Fruit fly (Drosophila melanogaster) whole organism, embryonic: ENCODE measurements around the gene Kaz1-ORFB.

Source experiments
- Ada2b ChIP-seq: fragments of 200-800 bp; sonication (Bioruptor generic); IDR thresholded peaks from 2 replicates; pipeline ENCODE4 v1.3.6; 2022; ENCODE audit warnings: missing biosample characterization, missing genetic modification characterization
- Atf-2 ChIP-seq: fragments of 200-800 bp; sonication (Bioruptor generic); optimal IDR thresholded peaks from 2 replicates; lab custom pipeline; 2016; ENCODE audit warnings: missing biosample characterization, missing genetic modification characterization
- Awh ChIP-seq: fragments of 200-800 bp; sonication (Bioruptor generic); IDR thresholded peaks from 2 replicates; pipeline ENCODE4, ENCODE4 v1.3.6; 2022; ENCODE audit warnings: missing biosample characterization, missing genetic modification characterization
- CG10147 ChIP-seq: fragments of 200-800 bp; sonication (Bioruptor generic); optimal IDR thresholded peaks from 2 replicates; lab custom pipeline; 2019; ENCODE audit warnings: missing biosample characterization, mild to moderate bottlenecking, missing genetic modification characterization, moderate library complexity
- CG11504 ChIP-seq: fragments of 200-800 bp; sonication (Bioruptor generic); optimal IDR thresholded peaks from 3 replicates; lab custom pipeline; 2019; ENCODE audit warnings: missing biosample characterization, mild to moderate bottlenecking, missing genetic modification characterization, moderate library complexity
- CG11695 ChIP-seq: fragments of 200-800 bp; sonication (Bioruptor generic); IDR thresholded peaks from 3 replicates; pipeline ENCODE4 v1.3.6; 2022; ENCODE audit warnings: missing biosample characterization, missing genetic modification characterization
- CG12155 ChIP-seq: fragments of 200-800 bp; sonication (Bioruptor generic); optimal IDR thresholded peaks from 3 replicates; lab custom pipeline; 2016; ENCODE audit warnings: missing biosample characterization, missing genetic modification characterization
- CG12236 ChIP-seq: fragments of 200-800 bp; sonication (Bioruptor generic); optimal IDR thresholded peaks from 2 replicates; lab custom pipeline; 2016; ENCODE audit warnings: missing biosample characterization, missing genetic modification characterization
- CG14860 ChIP-seq: fragments of 200-800 bp; sonication (Bioruptor generic); IDR thresholded peaks from 3 replicates; pipeline ENCODE4 v1.3.6; 2022; ENCODE audit warnings: missing biosample characterization, missing genetic modification characterization; ENCODE audit not compliant: partially characterized antibody
- CG1529 ChIP-seq: fragments of 200-800 bp; sonication (Bioruptor generic); optimal IDR thresholded peaks from 3 replicates; lab custom pipeline; 2018; ENCODE audit warnings: missing biosample characterization, missing genetic modification characterization
- CG15601 ChIP-seq: fragments of 200-800 bp; sonication (Bioruptor generic); optimal IDR thresholded peaks from 3 replicates; lab custom pipeline; 2019; ENCODE audit warnings: missing biosample characterization, mild to moderate bottlenecking, missing genetic modification characterization, moderate library complexity
- CG16779 ChIP-seq: fragments of 200-800 bp; sonication (Bioruptor generic); IDR thresholded peaks from 2 replicates; pipeline ENCODE4 v1.3.6; 2022; ENCODE audit warnings: missing biosample characterization, missing genetic modification characterization
- CG16863 ChIP-seq: fragments of 200-800 bp; sonication (Bioruptor generic); optimal IDR thresholded peaks from 3 replicates; lab custom pipeline; 2016; ENCODE audit warnings: missing biosample characterization, missing genetic modification characterization
- CG17612 ChIP-seq: fragments of 200-800 bp; sonication (Bioruptor generic); IDR thresholded peaks from 2 replicates; pipeline ENCODE4 v1.3.6; 2022; ENCODE audit warnings: missing biosample characterization, missing genetic modification characterization
- CG17802 ChIP-seq: fragments of 200-800 bp; sonication (Bioruptor generic); optimal IDR thresholded peaks from 2 replicates; lab custom pipeline; 2018; ENCODE audit warnings: missing biosample characterization, mild to moderate bottlenecking, missing genetic modification characterization, moderate library complexity
- CG17912 ChIP-seq: fragments of 200-800 bp; sonication (Bioruptor generic); optimal IDR thresholded peaks from 2 replicates; lab custom pipeline; 2018; ENCODE audit warnings: missing biosample characterization, mild to moderate bottlenecking, missing genetic modification characterization
- CG1832 ChIP-seq: fragments of 200-800 bp; sonication (Bioruptor generic); optimal IDR thresholded peaks from 2 replicates; lab custom pipeline; 2017; ENCODE audit warnings: missing biosample characterization, mild to moderate bottlenecking, missing genetic modification characterization, inconsistent platforms
- CG18619 ChIP-seq: fragments of 200-800 bp; sonication (Bioruptor generic); optimal IDR thresholded peaks from 3 replicates; lab custom pipeline; 2017; ENCODE audit warnings: missing biosample characterization, mild to moderate bottlenecking, missing genetic modification characterization
- CG2875 ChIP-seq: fragments of 200-800 bp; sonication (Bioruptor generic); optimal IDR thresholded peaks from 2 replicates; lab custom pipeline; 2017; ENCODE audit warnings: missing biosample characterization, mild to moderate bottlenecking, missing genetic modification characterization, missing genetic modification reagents
- CG30431 ChIP-seq: fragments of 200-800 bp; sonication (Bioruptor generic); optimal IDR thresholded peaks from 2 replicates; lab custom pipeline; 2017; ENCODE audit warnings: missing biosample characterization, missing genetic modification characterization
- CG31388 ChIP-seq: fragments of 200-800 bp; sonication (Bioruptor generic); optimal IDR thresholded peaks from 2 replicates; lab custom pipeline; 2016; ENCODE audit warnings: missing biosample characterization, missing genetic modification characterization
- CG4282 ChIP-seq: fragments of 200-800 bp; sonication (Bioruptor generic); optimal IDR thresholded peaks from 2 replicates; lab custom pipeline; 2016; ENCODE audit warnings: missing biosample characterization, missing genetic modification characterization
- CG4404 ChIP-seq: fragments of 200-800 bp; sonication (Bioruptor generic); IDR thresholded peaks from 2 replicates; pipeline ENCODE4 v1.3.6; 2022; ENCODE audit warnings: missing biosample characterization, missing genetic modification characterization
- Dbx ChIP-seq: fragments of 200-800 bp; sonication (Bioruptor generic); IDR thresholded peaks from 3 replicates; pipeline ENCODE4 v1.3.6; 2022; ENCODE audit warnings: missing biosample characterization, missing genetic modification characterization
- Ets65A ChIP-seq: fragments of 200-800 bp; sonication (Bioruptor generic); peaks from one replicate; lab custom pipeline; 2016; ENCODE audit warnings: missing biosample characterization, missing genetic modification characterization
- Ets97D ChIP-seq: fragments of 200-800 bp; sonication (Bioruptor generic); optimal IDR thresholded peaks from 3 replicates; lab custom pipeline; 2016; ENCODE audit warnings: missing biosample characterization, missing genetic modification characterization
- Fer1 ChIP-seq: fragments of 200-800 bp; sonication (Bioruptor generic); optimal IDR thresholded peaks from 2 replicates; lab custom pipeline; 2017; ENCODE audit warnings: missing biosample characterization, mild to moderate bottlenecking, missing genetic modification characterization
- Fer2 ChIP-seq: fragments of 200-800 bp; sonication (Bioruptor generic); optimal IDR thresholded peaks from 2 replicates; lab custom pipeline; 2018; ENCODE audit warnings: missing biosample characterization, mild to moderate bottlenecking, missing genetic modification characterization, moderate library complexity
- GATAe ChIP-seq: fragments of 200-800 bp; sonication (Bioruptor generic); conservative IDR thresholded peaks from 2 replicates; pipeline ENCODE4 v1.3.6; 2022; ENCODE audit warnings: missing biosample characterization, missing genetic modification characterization
- Kr ChIP-seq: fragments of 200-800 bp; sonication (Bioruptor generic); optimal IDR thresholded peaks from 2 replicates; lab custom pipeline; 2017; ENCODE audit warnings: missing biosample characterization, mild to moderate bottlenecking, missing genetic modification characterization
- Lhr ChIP-seq: fragments of 200-800 bp; sonication (Bioruptor generic); optimal IDR thresholded peaks from 3 replicates; lab custom pipeline; 2017; ENCODE audit warnings: mild to moderate bottlenecking, missing biosample characterization, missing genetic modification reagents, missing genetic modification characterization
- MBD-R2 ChIP-seq: fragments of 200-800 bp; sonication (Bioruptor generic); IDR thresholded peaks from 2 replicates; pipeline ENCODE4 v1.3.6; 2022; ENCODE audit warnings: missing biosample characterization, missing genetic modification characterization
- Sry-β ChIP-seq: fragments of 200-800 bp; sonication (Bioruptor generic); optimal IDR thresholded peaks from 2 replicates; lab custom pipeline; 2018; ENCODE audit warnings: missing biosample characterization, mild to moderate bottlenecking, missing genetic modification characterization, moderate library complexity
- Stat92E ChIP-seq, 3 experiments: fragments of >200 bp in 2 of 3; fragments of 200-800 bp in 1 of 3; sonication (Bioruptor generic) in 1 of 3; optimal IDR thresholded peaks; 2 replicates each; lab custom pipeline; 2017 to 2019; ENCODE audit warnings: missing biosample characterization in 3 of 3, missing genetic modification characterization in 3 of 3, mild to moderate bottlenecking in 1 of 3, moderate library complexity in 1 of 3
- Tbp ChIP-seq: fragments of >200 bp; optimal IDR thresholded peaks from 2 replicates; lab custom pipeline; 2018; ENCODE audit warnings: missing biosample characterization, missing genetic modification characterization
- Usf ChIP-seq: fragments of 200-800 bp; sonication (Bioruptor generic); optimal IDR thresholded peaks from 2 replicates; lab custom pipeline; 2017; ENCODE audit warnings: missing genotype, missing biosample characterization, missing genetic modification characterization
- al ChIP-seq: fragments of 200-800 bp; sonication (Bioruptor generic); IDR thresholded peaks from 2 replicates; pipeline ENCODE4 v1.3.6; 2022; ENCODE audit warnings: missing biosample characterization, missing genetic modification characterization
- chm ChIP-seq: fragments of 200-800 bp; sonication (Bioruptor generic); IDR thresholded peaks from 2 replicates; pipeline ENCODE4 v1.3.6; 2022; ENCODE audit warnings: missing biosample characterization, missing genetic modification characterization
- cwo ChIP-seq: fragments of 200-800 bp; sonication (Bioruptor generic); optimal IDR thresholded peaks from 3 replicates; lab custom pipeline; 2017; ENCODE audit warnings: missing biosample characterization, missing genetic modification characterization, mild to moderate bottlenecking, moderate library complexity, missing genetic modification reagents
- danr ChIP-seq: fragments of 200-800 bp; sonication (Bioruptor generic); IDR thresholded peaks from 2 replicates; pipeline ENCODE4 v1.3.6; 2022; ENCODE audit warnings: missing biosample characterization, missing genetic modification characterization
- dmrt99B ChIP-seq: fragments of 200-800 bp; sonication (Bioruptor generic); optimal IDR thresholded peaks from 2 replicates; lab custom pipeline; 2018; ENCODE audit warnings: missing biosample characterization, mild to moderate bottlenecking, missing genetic modification characterization, moderate library complexity
- ind ChIP-seq: fragments of 200-800 bp; sonication (Bioruptor generic); optimal IDR thresholded peaks from 3 replicates; lab custom pipeline; 2016; ENCODE audit warnings: missing biosample characterization, missing genetic modification characterization
- peb ChIP-seq: fragments of 200-800 bp; sonication (Bioruptor generic); IDR thresholded peaks from 2 replicates; pipeline ENCODE4 v1.3.6; 2022; ENCODE audit warnings: missing biosample characterization, missing genetic modification characterization
- pum ChIP-seq: fragments of 200-800 bp; sonication (Bioruptor generic); optimal IDR thresholded peaks from 2 replicates; lab custom pipeline; 2016; ENCODE audit warnings: missing biosample characterization, missing genetic modification characterization
- shn ChIP-seq: fragments of 200-800 bp; sonication (Bioruptor generic); optimal IDR thresholded peaks from 3 replicates; lab custom pipeline; 2016; ENCODE audit warnings: missing biosample characterization, missing genetic modification characterization
- sna ChIP-seq: fragments of 200-800 bp; sonication (Bioruptor generic); IDR thresholded peaks from 2 replicates; pipeline ENCODE4 v1.3.6; 2022; ENCODE audit warnings: missing biosample characterization, missing genetic modification characterization; ENCODE audit not compliant: partially characterized antibody
- ttk ChIP-seq: fragments of 200-800 bp; sonication (Bioruptor generic); IDR thresholded peaks from 2 replicates; pipeline ENCODE4 v2.1.2; 2022; ENCODE audit warnings: missing biosample characterization, missing genetic modification characterization
- wor ChIP-seq: fragments of 200-800 bp; sonication (Bioruptor generic); IDR thresholded peaks from 2 replicates; pipeline ENCODE4 v1.3.6; 2022; ENCODE audit warnings: missing biosample characterization, missing genetic modification characterization
- zfh1 ChIP-seq: fragments of 200-800 bp; sonication (Bioruptor generic); IDR thresholded peaks from 3 replicates; pipeline ENCODE4 v1.3.6; 2022; ENCODE audit warnings: missing biosample characterization, missing genetic modification characterization

Kaz1-ORFB gene

DNA sequence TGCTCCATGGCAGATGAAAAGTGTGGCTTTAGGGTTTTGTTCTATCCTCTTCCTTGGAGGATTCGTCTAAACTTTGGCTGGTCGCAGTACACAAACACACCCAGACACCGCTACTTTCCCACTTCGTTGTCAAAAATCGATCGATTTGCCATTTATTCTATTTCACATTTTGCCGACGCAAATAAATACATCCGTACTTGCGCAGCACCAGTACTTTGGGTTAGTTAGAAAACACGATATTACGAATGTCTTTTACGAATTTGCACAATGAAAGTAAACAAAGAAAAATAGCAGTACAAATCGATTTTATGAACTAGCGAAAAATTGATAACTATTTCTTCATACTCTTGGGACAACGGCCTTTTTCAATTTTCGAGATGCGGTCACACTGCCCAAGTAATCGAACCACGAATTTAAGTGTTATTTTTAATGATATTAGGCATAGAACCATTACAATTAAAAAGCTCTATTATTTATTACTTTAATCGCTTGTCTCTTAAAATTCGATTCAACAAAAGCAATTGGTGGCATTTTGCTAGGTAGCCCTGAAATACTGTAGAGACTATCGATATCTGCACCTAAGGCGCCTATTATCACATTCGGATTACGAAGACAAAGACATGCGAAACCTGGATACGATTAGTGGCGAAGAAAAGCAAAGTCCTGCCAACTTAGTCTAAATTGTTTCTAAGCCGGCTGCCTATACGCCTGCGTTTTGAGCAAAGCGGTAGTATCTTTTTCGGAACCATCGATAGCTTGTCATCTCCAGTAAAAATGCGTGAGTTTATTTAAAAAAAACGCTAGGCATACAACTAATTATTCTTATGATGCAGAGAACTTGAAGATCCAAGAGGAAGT is 41.4 kb downstream of the Kaz1-ORFB start, which contains the start of the genes DIP2 and wac (continued):
- TF ChIP-seq CG30431 (GFP tag; lab: Kevin White, UChicago), result peak; percentile 14
- 0 out of 2 replicates have a peak, but pooled peaks have one; percentile 40 for TF ChIP-seq Awh (GFP tag; lab: Robert Waterston, UW)
- no peak for TF ChIP-seq CG11504
- no peak for TF ChIP-seq CG11695 (GFP tag; lab: Robert Waterston, UW)
- TF ChIP-seq al (GFP tag; lab: Robert Waterston, UW), result peak; percentile 69
- peak; percentile 83 for TF ChIP-seq chm (GFP tag; lab: Robert Waterston, UW)
- TF ChIP-seq CG10147, result peak; percentile 28
- no peak for TF ChIP-seq CG31388 (GFP tag; lab: Kevin White, UChicago)
- TF ChIP-seq Sry-β (GFP tag; lab: Kevin White, UChicago), result peak; percentile 13
- TF ChIP-seq Tbp (GFP tag; lab: Kevin White, UChicago), result no peak
- no peak for TF ChIP-seq dmrt99B (tag; lab: Kevin White, UChicago)
- TF ChIP-seq CG16863, result peak; percentile 78
- peak; percentile 93 for TF ChIP-seq Ets97D (GFP tag; lab: Kevin White, UChicago)
- peak; percentile 10 for TF ChIP-seq cwo (GFP tag; lab: Kevin White, UChicago)
- peak; percentile 83 for TF ChIP-seq Dbx
- TF ChIP-seq Fer2 (tag; lab: Kevin White, UChicago), result peak; percentile 57
- TF ChIP-seq peb (GFP tag; lab: Robert Waterston, UW), result no peak
- TF ChIP-seq pum (GFP tag; lab: Kevin White, UChicago), result peak; percentile 86
- peak; percentile 69 for TF ChIP-seq CG17912 (GFP tag; lab: Kevin White, UChicago)
- peak; percentile 60 for TF ChIP-seq ttk (GFP tag; lab: Robert Waterston, UW)
- peak; percentile 90 for TF ChIP-seq shn (GFP tag; lab: Kevin White, UChicago)
- TF ChIP-seq CG4404 (GFP tag; lab: Robert Waterston, UW), result peak; percentile 49
- peak; percentile 85 for TF ChIP-seq Lhr
- TF ChIP-seq zfh1 (GFP tag; lab: Robert Waterston, UW), result peak; percentile 85
- TF ChIP-seq CG4282 (GFP tag; lab: Kevin White, UChicago), result peak; percentile 86
- TF ChIP-seq CG16779 (GFP tag; lab: Robert Waterston, UW), result peak; percentile 71
- TF ChIP-seq CG2875 (GFP tag; lab: Kevin White, UChicago), result peak; percentile 51
- peak; percentile 29 for TF ChIP-seq CG17802 (tag; lab: Kevin White, UChicago)
- peak; percentile 66 for TF ChIP-seq MBD-R2 (GFP tag; lab: Robert Waterston, UW)
- TF ChIP-seq Ets65A (GFP tag; lab: Kevin White, UChicago), result peak; percentile 97
- TF ChIP-seq CG1529 (GFP tag; lab: Kevin White, UChicago), result no peak
- no peak for TF ChIP-seq CG18619 (GFP tag; lab: Kevin White, UChicago)
- TF ChIP-seq sna (GFP tag; lab: Robert Waterston, UW), result peak; percentile 85
- TF ChIP-seq CG1832 (GFP tag; lab: Kevin White, UChicago), result no peak
- TF ChIP-seq Ada2b, result peak; percentile 64; the same call in 1 of the 2 replicates
- peak; percentile 76 for TF ChIP-seq CG14860 (GFP tag; lab: Robert Waterston, UW)
- peak; percentile 71 for TF ChIP-seq CG15601 (tag; lab: Kevin White, UChicago)
- no peak for TF ChIP-seq wor (GFP tag; lab: Robert Waterston, UW)
- TF ChIP-seq danr (GFP tag; lab: Robert Waterston, UW), result no peak
- TF ChIP-seq Kr (GFP tag; lab: Kevin White, UChicago), result no peak
- TF ChIP-seq Atf-2, result peak; percentile 41
- TF ChIP-seq ind, result peak; percentile 83
- TF ChIP-seq CG12236, result peak; percentile 45
- peak; percentile 36; the same call in 1 of the 2 replicates for TF ChIP-seq CG17612 (GFP tag; lab: Robert Waterston, UW)
- no peak for TF ChIP-seq Stat92E (GFP tag; optimal IDR thresholded peaks at IDR 0.05; lab: Kevin White, UChicago)
- peak; percentile 53 for TF ChIP-seq Fer1
- TF ChIP-seq CG12155, result peak; percentile 82
- TF ChIP-seq Usf, result no peak
- 0 out of 2 replicates have a peak, but pooled peaks have one; percentile 15 for TF ChIP-seq GATAe
